Worm (Caenorhabditis elegans): ENCODE results near the gene nra-1.

nra-1 gene

DNA sequence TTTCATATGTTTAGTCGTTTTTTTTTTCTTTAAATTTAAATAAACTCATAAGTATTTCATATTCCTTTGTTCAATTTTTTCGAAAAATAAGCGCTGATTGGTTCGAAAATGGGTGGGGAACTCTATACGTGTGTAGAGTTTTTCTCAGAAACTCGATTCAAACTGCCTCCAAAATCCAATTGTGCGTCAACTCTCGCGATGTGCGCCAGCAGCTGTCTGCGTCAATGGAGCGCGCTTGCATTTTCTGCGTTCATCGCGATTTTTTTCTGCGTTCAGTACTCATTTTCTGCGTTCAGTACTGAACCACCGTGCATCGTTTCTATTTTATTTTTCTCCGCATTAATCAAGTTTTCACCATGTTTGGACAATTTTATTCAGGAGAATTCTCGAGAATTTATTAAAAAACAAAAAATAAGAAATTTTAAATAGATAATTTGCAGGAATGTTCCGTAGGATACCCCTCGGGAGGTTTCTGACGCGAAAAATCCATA lies 34.3 kb downstream of the nra-1 start, which contains the start of gene eelo-2 (continued):
- peak; percentile 92 for TF ChIP-seq ctbp-1 (GFP tag; IDR thresholded peaks at IDR 0.05)
- TF ChIP-seq nhr-102 (tag; optimal IDR thresholded peaks at IDR 0.05) = peak; percentile 98
- no peak for TF ChIP-seq lim-7 (GFP tag; IDR thresholded peaks at IDR 0.05)
- no peak for TF ChIP-seq nhr-111 (GFP tag; optimal IDR thresholded peaks at IDR 0.05)
- TF ChIP-seq T26A8.4 (GFP tag; IDR thresholded peaks at IDR 0.05) = peak; percentile 98
- no peak for TF ChIP-seq R02D3.7 (tag; optimal IDR thresholded peaks at IDR 0.05)
- TF ChIP-seq unc-130 (GFP tag; optimal IDR thresholded peaks at IDR 0.05) = peak; percentile 93
- peak; percentile 90 for TF ChIP-seq ztf-7 (tag; optimal IDR thresholded peaks at IDR 0.05)
- peak; percentile 96 for TF ChIP-seq spr-3 (GFP tag; optimal IDR thresholded peaks at IDR 0.05)
- TF ChIP-seq mep-1 (tag; optimal IDR thresholded peaks at IDR 0.05) = peak; percentile 99
- peak; percentile 73 for TF ChIP-seq zip-2 (tag; optimal IDR thresholded peaks at IDR 0.05)
- TF ChIP-seq daf-16 (GFP tag; optimal IDR thresholded peaks at IDR 0.05) = peak; percentile 66 to 91
- peak; percentile 80 for TF ChIP-seq daf-16 (tag; optimal IDR thresholded peaks at IDR 0.05)
- TF ChIP-seq F44E2.7 (GFP tag; IDR thresholded peaks at IDR 0.05) = peak; percentile 4; the same call in 1 of the 2 replicates
- TF ChIP-seq ceh-44 (GFP tag; IDR thresholded peaks at IDR 0.05) = peak; percentile 87
- TF ChIP-seq nhr-6 (tag; optimal IDR thresholded peaks at IDR 0.05) = peak; percentile 99
- peak in 1 of 2 experiments; percentile 99 for TF ChIP-seq unc-62 (GFP tag; optimal IDR thresholded peaks at IDR 0.05 in 1 of 2)
- TF ChIP-seq unc-62 (tag; optimal IDR thresholded peaks at IDR 0.05) = no peak
- TF ChIP-seq hmg-1.1 (GFP tag; IDR thresholded peaks at IDR 0.05) = peak; percentile 97
- TF ChIP-seq duxl-1 (tag; optimal IDR thresholded peaks at IDR 0.05; ENCODE audit: poor library complexity) = peak; percentile 96
- TF ChIP-seq ZK337.2 (GFP tag; IDR thresholded peaks at IDR 0.05) = peak; percentile 70; the same call in 1 of the 2 replicates
- peak; percentile 14 for TF ChIP-seq ceh-62 (tag; optimal IDR thresholded peaks at IDR 0.05)
- TF ChIP-seq nhr-10 (tag; optimal IDR thresholded peaks at IDR 0.05) = peak; percentile 71
- no peak for TF ChIP-seq tag-97 (GFP tag; IDR thresholded peaks at IDR 0.05)
- no peak for TF ChIP-seq daf-12 (tag; optimal IDR thresholded peaks at IDR 0.05)
- peak; percentile 96 for TF ChIP-seq lin-15B (tag; optimal IDR thresholded peaks at IDR 0.05)
- TF ChIP-seq mes-2 (tag; optimal IDR thresholded peaks at IDR 0.05; ENCODE audit: poor library complexity, severe bottlenecking) = peak; percentile 97

DNA sequence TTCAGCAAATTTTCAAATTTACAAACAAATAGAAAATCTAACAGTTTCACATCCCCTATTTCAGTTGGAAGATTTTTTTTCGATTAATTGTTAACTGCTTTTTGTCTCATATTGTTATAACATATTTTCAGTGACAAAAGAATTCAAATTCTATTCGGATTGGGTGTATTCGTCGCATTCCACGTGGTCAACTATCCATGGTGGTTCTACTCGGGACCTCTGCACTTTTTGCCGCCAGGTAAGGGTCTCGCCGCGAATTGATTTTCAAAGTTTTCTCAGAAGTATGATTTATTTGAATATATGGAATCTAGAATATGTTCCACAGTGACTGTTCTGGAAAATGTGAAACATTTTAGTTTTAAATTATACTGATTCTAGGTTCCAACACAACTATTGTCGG lies 35.5 kb downstream of the nra-1 start:
- TF ChIP-seq ceh-28 (tag; optimal IDR thresholded peaks at IDR 0.05) (no peak), unc-62 (GFP tag; optimal IDR thresholded peaks at IDR 0.05 in 1 of 2) (peak in 1 of 2 experiments; percentile 95), unc-62 (tag; optimal IDR thresholded peaks at IDR 0.05) (no peak)

DNA sequence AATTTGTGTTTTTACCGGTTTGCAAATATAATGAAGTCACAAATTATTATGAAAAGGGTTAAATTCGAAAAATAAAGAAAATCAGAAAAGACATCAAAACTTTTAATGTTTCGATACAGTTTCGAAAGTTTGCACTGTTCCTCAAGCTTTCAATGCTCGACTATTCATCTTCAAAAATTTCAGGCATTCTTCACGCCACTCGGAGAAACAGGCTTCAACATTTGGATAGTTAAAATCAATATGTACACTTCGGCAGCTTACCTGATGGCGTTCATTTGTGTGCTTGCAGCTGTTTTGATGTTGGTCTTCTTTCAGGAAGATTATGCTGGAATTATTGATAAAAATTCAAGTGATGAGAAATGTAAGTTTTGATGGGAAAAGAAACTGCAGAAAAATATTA lies 36.8 kb downstream of the nra-1 start:
- TF ChIP-seq ceh-28 (tag; optimal IDR thresholded peaks at IDR 0.05) (no peak), daf-12 (tag; optimal IDR thresholded peaks at IDR 0.05) (no peak), unc-62 (GFP tag; optimal IDR thresholded peaks at IDR 0.05 in 1 of 2) (peak in 1 of 2 experiments; percentile 46), unc-62 (tag; optimal IDR thresholded peaks at IDR 0.05) (no peak), ceh-20 (GFP tag; IDR thresholded peaks at IDR 0.05) (no peak), zfp-2 (tag; optimal IDR thresholded peaks at IDR 0.05) (no peak), T26A8.4 (GFP tag; IDR thresholded peaks at IDR 0.05) (no peak), snpc-1.2 (GFP tag; IDR thresholded peaks at IDR 0.05) (no peak), saeg-2 (GFP tag; IDR thresholded peaks at IDR 0.05) (no peak), nhr-28 (tag; optimal IDR thresholded peaks at IDR 0.05) (no peak), nhr-42 (GFP tag; IDR thresholded peaks at IDR 0.05) (no peak), nhr-41 (GFP tag; IDR thresholded peaks at IDR 0.05) (no peak), lin-15B (tag; optimal IDR thresholded peaks at IDR 0.05) (no peak), attf-4 (tag; optimal IDR thresholded peaks at IDR 0.05) (no peak), php-3 (GFP tag; IDR thresholded peaks at IDR 0.05) (no peak), lin-39 (tag; optimal IDR thresholded peaks at IDR 0.05) (no peak), lin-38 (GFP tag; IDR thresholded peaks at IDR 0.05) (no peak), daf-16 (GFP tag; optimal IDR thresholded peaks at IDR 0.05) (no peak), daf-16 (tag; optimal IDR thresholded peaks at IDR 0.05) (no peak), aha-1 (tag) (peak; percentile 95)
